Worm (Caenorhabditis elegans) whole organism, young adult: ENCODE measurements around the gene pcp-3.

Experiments used
- C17E4.6 ChIP-seq: fragments of 200-800 bp; sonication (Bioruptor generic); IDR thresholded peaks from 2 replicates; pipeline ENCODE4 v1.3.6; 2022; ENCODE audit warnings: missing genetic modification reagents, missing genetic modification characterization, missing compliant biosample characterization
- F10E7.11 ChIP-seq: sonication (generic microtip); optimal IDR thresholded peaks from 2 replicates; lab custom pipeline; 2017; ENCODE audit warnings: mild to moderate bottlenecking, missing genetic modification characterization, moderate library complexity, missing compliant biosample characterization
- F23B12.7 ChIP-seq: sonication (generic microtip); optimal IDR thresholded peaks from 2 replicates; lab custom pipeline; 2017; ENCODE audit warnings: missing genetic modification characterization, mild to moderate bottlenecking, missing compliant biosample characterization, antibody characterized with exemption, moderate library complexity; ENCODE audit not compliant: insufficient read depth
- F33H1.4 ChIP-seq: fragments of 200-800 bp; sonication (Bioruptor generic); IDR thresholded peaks from 2 replicates; pipeline ENCODE4 v1.3.6; 2022; ENCODE audit warnings: missing genetic modification reagents, missing genetic modification characterization, missing compliant biosample characterization
- F49E8.2 ChIP-seq: sonication (generic microtip); optimal IDR thresholded peaks from 3 replicates; lab custom pipeline; 2017; ENCODE audit warnings: missing genetic modification characterization, mild to moderate bottlenecking, missing compliant biosample characterization, antibody characterized with exemption, moderate library complexity; ENCODE audit not compliant: insufficient read depth
- K11D2.4 ChIP-seq: fragments of 200-800 bp; sonication (Bioruptor generic); IDR thresholded peaks from 2 replicates; pipeline ENCODE4 v1.3.6; 2022; ENCODE audit warnings: missing genetic modification reagents, missing genetic modification characterization, missing compliant biosample characterization
- Y56A3A.18 ChIP-seq: fragments of 200-800 bp; sonication (Bioruptor generic); IDR thresholded peaks from 2 replicates; pipeline ENCODE4 v1.3.6; 2022; ENCODE audit warnings: missing genetic modification reagents, missing genetic modification characterization, missing compliant biosample characterization
- Y79H2A.3 ChIP-seq: fragments of 200-800 bp; sonication (Bioruptor generic); conservative IDR thresholded peaks from 2 replicates; pipeline ENCODE4 v1.3.6; 2022; ENCODE audit warnings: missing genetic modification reagents, missing genetic modification characterization, missing compliant biosample characterization
- ZK185.1 ChIP-seq: sonication (generic microtip); optimal IDR thresholded peaks from 2 replicates; lab custom pipeline; 2016; ENCODE audit warnings: mild to moderate bottlenecking, missing genetic modification characterization, missing compliant biosample characterization; ENCODE audit not compliant: poor library complexity, severe bottlenecking
- akir-1 ChIP-seq: fragments of 200-800 bp; sonication (Bioruptor generic); optimal IDR thresholded peaks from 2 replicates; lab custom pipeline; 2018; ENCODE audit warnings: mild to moderate bottlenecking, missing genetic modification characterization, moderate library complexity, missing compliant biosample characterization
- ama-1 ChIP-seq, 3 experiments: fragments of 150-350 bp in 1 of 3; sonication (generic microtip) in 2 of 3; optimal IDR thresholded peaks; 2 replicates each; lab custom pipeline; 2014 to 2018; ENCODE audit warnings: missing biosample characterization in 2 of 3, missing genetic modification characterization in 2 of 3, missing genetic modification reagents in 2 of 3
- atf-7 ChIP-seq: sonication (generic microtip); optimal IDR thresholded peaks from 2 replicates; lab custom pipeline; 2017; ENCODE audit warnings: mild to moderate bottlenecking, missing genetic modification characterization, missing compliant biosample characterization
- athp-1 ChIP-seq: sonication (generic microtip); optimal IDR thresholded peaks from 2 replicates; lab custom pipeline; 2017; ENCODE audit warnings: mild to moderate bottlenecking, missing genetic modification characterization, missing compliant biosample characterization
- attf-3 ChIP-seq: fragments of 200-800 bp; sonication (Bioruptor generic); conservative IDR thresholded peaks from 2 replicates; pipeline ENCODE4 v1.3.6; 2022; ENCODE audit warnings: missing genetic modification reagents, missing genetic modification characterization, missing compliant biosample characterization
- bed-2 ChIP-seq: fragments of 200-800 bp; sonication (Bioruptor generic); IDR thresholded peaks from 2 replicates; pipeline ENCODE4 v1.3.6; 2022; ENCODE audit warnings: missing genetic modification reagents, missing genetic modification characterization, missing compliant biosample characterization
- cebp-1 ChIP-seq, 2 experiments: fragments of 200-800 bp in 1 of 2; sonication (Bioruptor generic) in 1 of 2; sonication (generic microtip) in 1 of 2; IDR thresholded peaks in 1 of 2; optimal IDR thresholded peaks in 1 of 2; 2 replicates each; pipeline versions ENCODE4 v1.3.6 to Lab custom; 2017 to 2022; ENCODE audit warnings: missing compliant biosample characterization in 2 of 2, missing genetic modification characterization in 2 of 2, mild to moderate bottlenecking in 1 of 2, missing genetic modification reagents in 1 of 2, moderate library complexity in 1 of 2
- ceh-100 ChIP-seq: fragments of 200-800 bp; sonication (Bioruptor generic); IDR thresholded peaks from 2 replicates; pipeline ENCODE4 v1.3.6; 2022; ENCODE audit warnings: missing genetic modification reagents, missing genetic modification characterization, missing compliant biosample characterization
- ceh-27 ChIP-seq: fragments of 200-800 bp; sonication (Bioruptor generic); optimal IDR thresholded peaks from 2 replicates; lab custom pipeline; 2018; ENCODE audit warnings: mild to moderate bottlenecking, missing genetic modification characterization, moderate library complexity, missing compliant biosample characterization
- ceh-79 ChIP-seq: sonication (generic microtip); optimal IDR thresholded peaks from 2 replicates; lab custom pipeline; 2017; ENCODE audit warnings: mild to moderate bottlenecking, missing genetic modification characterization, missing compliant biosample characterization
- dpff-1 ChIP-seq: sonication (generic microtip); optimal IDR thresholded peaks from 2 replicates; lab custom pipeline; 2017; ENCODE audit warnings: mild to moderate bottlenecking, missing genetic modification characterization, missing compliant biosample characterization
- efl-1 ChIP-seq: fragments of 150-350 bp; optimal IDR thresholded peaks from 2 replicates; lab custom pipeline; 2014; ENCODE audit warnings: missing biosample characterization, missing genetic modification reagents, missing genetic modification characterization
- egl-44 ChIP-seq: fragments of 200-800 bp; sonication (Bioruptor generic); IDR thresholded peaks from 2 replicates; pipeline ENCODE4 v1.3.6; 2022; ENCODE audit warnings: missing genetic modification reagents, missing genetic modification characterization, missing compliant biosample characterization
- egrh-3 ChIP-seq: fragments of 200-800 bp; sonication (Bioruptor generic); IDR thresholded peaks from 2 replicates; pipeline ENCODE4 v1.3.6; 2022; ENCODE audit warnings: missing genetic modification reagents, missing genetic modification characterization, missing compliant biosample characterization
- ets-4 ChIP-seq: fragments of 200-800 bp; sonication (Bioruptor generic); optimal IDR thresholded peaks from 2 replicates; lab custom pipeline; 2018; ENCODE audit warnings: mild to moderate bottlenecking, missing genetic modification characterization, missing compliant biosample characterization
- fkh-3 ChIP-seq: sonication (generic microtip); optimal IDR thresholded peaks from 2 replicates; lab custom pipeline; 2016; ENCODE audit warnings: mild to moderate bottlenecking, missing genetic modification characterization, missing compliant biosample characterization
- gei-17 ChIP-seq: fragments of 200-800 bp; sonication (Bioruptor generic); optimal IDR thresholded peaks from 2 replicates; lab custom pipeline; 2018; ENCODE audit warnings: mild to moderate bottlenecking, missing genetic modification characterization, missing compliant biosample characterization
- hmg-20 ChIP-seq: fragments of 200-800 bp; sonication (Bioruptor generic); IDR thresholded peaks from 2 replicates; pipeline ENCODE4 v1.3.6; 2022; ENCODE audit warnings: missing genetic modification reagents, missing genetic modification characterization, missing compliant biosample characterization
- let-526 ChIP-seq: fragments of 200-800 bp; sonication (Bioruptor generic); IDR thresholded peaks from 2 replicates; pipeline ENCODE4 v1.3.6; 2022; ENCODE audit warnings: missing genetic modification reagents, missing genetic modification characterization, missing compliant biosample characterization
- let-607 ChIP-seq, 2 experiments: fragments of 200-800 bp in 1 of 2; sonication (Bioruptor generic) in 1 of 2; sonication (generic microtip) in 1 of 2; optimal IDR thresholded peaks; 2 replicates each; lab custom pipeline; 2016 to 2018; ENCODE audit warnings: mild to moderate bottlenecking in 2 of 2, missing compliant biosample characterization in 2 of 2, missing genetic modification characterization in 2 of 2, moderate library complexity in 2 of 2, missing genotype in 1 of 2
- lsl-1 ChIP-seq: fragments of 200-800 bp; sonication (Bioruptor generic); optimal IDR thresholded peaks from 2 replicates; lab custom pipeline; 2018; ENCODE audit warnings: mild to moderate bottlenecking, missing genetic modification characterization, moderate library complexity, missing compliant biosample characterization
- mcd-1 ChIP-seq: fragments of 200-800 bp; sonication (Bioruptor generic); IDR thresholded peaks from 2 replicates; pipeline ENCODE4 v1.3.6; 2022; ENCODE audit warnings: missing genetic modification reagents, missing genetic modification characterization, missing compliant biosample characterization
- mel-28 ChIP-seq: sonication (generic microtip); optimal IDR thresholded peaks from 2 replicates; lab custom pipeline; 2016; ENCODE audit warnings: borderline replicate concordance, mild to moderate bottlenecking, missing genetic modification characterization, missing compliant biosample characterization
- mes-4 ChIP-seq: sonication (generic microtip); optimal IDR thresholded peaks from 2 replicates; lab custom pipeline; 2016; ENCODE audit warnings: missing genotype, missing genetic modification characterization, missing compliant biosample characterization
- nhr-80 ChIP-seq: sonication (generic microtip); optimal IDR thresholded peaks from 2 replicates; lab custom pipeline; 2016; ENCODE audit warnings: missing genetic modification characterization, missing compliant biosample characterization
- pbrm-1 ChIP-seq: fragments of 200-800 bp; sonication (Bioruptor generic); IDR thresholded peaks from 2 replicates; pipeline ENCODE4 v1.3.6; 2022; ENCODE audit warnings: missing genetic modification reagents, missing genetic modification characterization, missing compliant biosample characterization
- pha-4 ChIP-seq: fragments of 150-350 bp; sonication (generic microtip); optimal IDR thresholded peaks from 2 replicates; lab custom pipeline; 2014; ENCODE audit warnings: missing biosample characterization, missing genetic modification reagents, missing genetic modification characterization
- rcor-1 ChIP-seq: fragments of 200-800 bp; sonication (Bioruptor generic); IDR thresholded peaks from 2 replicates; pipeline ENCODE4 v1.3.6; 2022; ENCODE audit warnings: missing genetic modification reagents, missing genetic modification characterization, missing compliant biosample characterization
- repo-1 ChIP-seq: sonication (generic microtip); optimal IDR thresholded peaks from 2 replicates; lab custom pipeline; 2017; ENCODE audit warnings: mild to moderate bottlenecking, missing genetic modification characterization, missing compliant biosample characterization
- snpc-1.1 ChIP-seq: sonication (generic microtip); optimal IDR thresholded peaks from 2 replicates; lab custom pipeline; 2017; ENCODE audit warnings: missing genetic modification characterization, mild to moderate bottlenecking, missing compliant biosample characterization, antibody characterized with exemption, moderate library complexity, missing genotype, missing genetic modification reagents; ENCODE audit not compliant: insufficient read depth
- snpc-1.3 ChIP-seq: sonication (generic microtip); optimal IDR thresholded peaks from 2 replicates; lab custom pipeline; 2017; ENCODE audit warnings: missing genetic modification characterization, mild to moderate bottlenecking, missing compliant biosample characterization, antibody characterized with exemption, moderate library complexity, missing genotype, missing genetic modification reagents; ENCODE audit not compliant: insufficient read depth
- snpc-3.4 ChIP-seq: sonication (generic microtip); optimal IDR thresholded peaks from 2 replicates; lab custom pipeline; 2017; ENCODE audit warnings: missing genetic modification characterization, mild to moderate bottlenecking, missing compliant biosample characterization, antibody characterized with exemption, moderate library complexity, missing genotype, missing genetic modification reagents
- snpc-4 ChIP-seq, 5 experiments: fragments of 150-350 bp in 1 of 5; sonication (generic microtip) in 4 of 5; optimal IDR thresholded peaks; 2 replicates each; lab custom pipeline; 2014 to 2018; ENCODE audit warnings: missing genetic modification characterization in 5 of 5, missing biosample characterization in 3 of 5, antibody characterized with exemption in 2 of 5, mild to moderate bottlenecking in 2 of 5, missing compliant biosample characterization in 2 of 5, missing genotype in 2 of 5, moderate library complexity in 2 of 5, missing genetic modification reagents in 1 of 5
- ztf-18 ChIP-seq: sonication (generic microtip); optimal IDR thresholded peaks from 2 replicates; lab custom pipeline; 2016; ENCODE audit warnings: missing genotype, mild to moderate bottlenecking, missing genetic modification characterization, missing compliant biosample characterization
- ztf-22 ChIP-seq: fragments of 200-800 bp; sonication (Bioruptor generic); optimal IDR thresholded peaks from 2 replicates; lab custom pipeline; 2018; ENCODE audit warnings: mild to moderate bottlenecking, missing genetic modification characterization, moderate library complexity, missing compliant biosample characterization

pcp-3 gene

DNA sequence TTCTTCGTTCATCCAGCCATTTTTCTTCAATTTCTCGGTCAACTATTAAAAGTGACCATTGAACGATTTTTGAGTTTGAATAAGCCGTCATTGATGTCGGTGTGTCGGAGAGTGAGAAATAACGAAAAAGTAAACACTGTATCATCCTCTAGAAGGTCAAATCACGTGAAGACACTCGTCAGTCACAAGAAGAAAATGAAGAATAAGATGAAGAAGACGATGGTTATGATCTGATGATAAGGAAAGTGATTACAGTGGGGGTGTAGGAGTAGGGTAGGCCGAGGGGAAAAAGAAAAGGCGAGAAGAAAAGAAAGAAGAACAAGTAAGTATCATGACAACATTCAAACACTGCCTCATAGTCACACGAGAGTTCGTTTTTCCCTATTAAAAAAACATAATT is 39.3 kb upstream of the pcp-3 start (continued):
- TF ChIP-seq snpc-1.3 (tag; lab: Kevin White, UChicago) (no peak), mel-28 (tag; lab: Kevin White, UChicago) (no peak), rcor-1 (GFP tag; lab: Robert Waterston, UW) (no peak), let-526 (peak; percentile 78; the same call in 1 of the 2 replicates), ama-1 (optimal IDR thresholded peaks at IDR 0.05; lab: Kevin White, UChicago) (no peak), ama-1 (GFP tag; optimal IDR thresholded peaks at IDR 0.05; lab: Kevin White, UChicago) (no peak), cebp-1 (GFP tag; IDR thresholded peaks at IDR 0.05; lab: Robert Waterston, UW) (no peak), cebp-1 (tag; optimal IDR thresholded peaks at IDR 0.05; lab: Kevin White, UChicago) (peak; percentile 70)

DNA sequence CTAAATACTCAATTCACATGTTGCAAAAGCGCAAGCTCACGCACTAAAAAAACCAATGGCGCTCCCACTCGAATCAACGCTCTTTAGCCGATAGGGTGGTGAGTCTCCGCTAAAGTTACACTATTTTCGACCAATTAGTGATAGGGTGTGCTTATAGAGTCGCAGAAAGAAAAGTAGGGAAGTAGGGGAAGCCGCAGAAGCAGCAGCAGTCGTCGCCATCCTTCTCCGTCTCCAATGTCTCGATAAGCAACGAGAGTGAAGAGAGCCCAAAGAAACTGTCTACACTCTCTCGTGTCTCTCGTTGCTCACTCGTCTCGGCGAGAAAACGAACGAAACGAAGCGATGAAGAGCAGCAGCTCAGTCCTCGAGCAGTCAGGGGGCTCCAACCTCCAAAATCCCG is 37.9 kb upstream of the pcp-3 start:
- no peak for TF ChIP-seq dpff-1 (tag; lab: Kevin White, UChicago)
- no peak for TF ChIP-seq let-607 (tag; optimal IDR thresholded peaks at IDR 0.05; lab: Kevin White, UChicago)
- no peak for TF ChIP-seq ZK185.1 (tag; lab: Kevin White, UChicago)
- no peak for TF ChIP-seq egl-44 (GFP tag; lab: Robert Waterston, UW)
- TF ChIP-seq repo-1 (tag; lab: Kevin White, UChicago), result no peak
- peak; percentile 59 for TF ChIP-seq egrh-3 (GFP tag; lab: Robert Waterston, UW)
- no peak for TF ChIP-seq mel-28 (tag; lab: Kevin White, UChicago)
- no peak for TF ChIP-seq efl-1
- no peak for TF ChIP-seq pha-4
- no peak for TF ChIP-seq nhr-80 (tag; lab: Kevin White, UChicago)
- no peak for TF ChIP-seq lsl-1
- no peak for TF ChIP-seq fkh-3 (tag; lab: Kevin White, UChicago)
- no peak for TF ChIP-seq athp-1
- TF ChIP-seq ets-4 (GFP tag; lab: Kevin White, UChicago), result no peak
- no peak for TF ChIP-seq ama-1 (optimal IDR thresholded peaks at IDR 0.05; lab: Kevin White, UChicago)
- no peak for TF ChIP-seq ama-1 (GFP tag; optimal IDR thresholded peaks at IDR 0.05; lab: Kevin White, UChicago)
- no peak for TF ChIP-seq ceh-79
- TF ChIP-seq gei-17 (GFP tag; lab: Kevin White, UChicago), result no peak
- peak; percentile 44; the same call in 1 of the 2 replicates for TF ChIP-seq K11D2.4 (GFP tag; lab: Robert Waterston, UW)
- TF ChIP-seq F23B12.7 (tag; lab: Kevin White, UChicago), result no peak
- no peak for TF ChIP-seq F49E8.2
- no peak for TF ChIP-seq Y79H2A.3 (GFP tag; lab: Robert Waterston, UW)
- no peak for TF ChIP-seq F33H1.4 (GFP tag; lab: Robert Waterston, UW)
- no peak for TF ChIP-seq C17E4.6 (GFP tag; lab: Robert Waterston, UW)
- TF ChIP-seq ztf-22, result no peak
- no peak for TF ChIP-seq snpc-1.1 (tag; lab: Kevin White, UChicago)
- TF ChIP-seq pbrm-1, result peak; percentile 53; the same call in 1 of the 2 replicates
- TF ChIP-seq ceh-100 (GFP tag; lab: Robert Waterston, UW), result no peak
- no peak for TF ChIP-seq Y56A3A.18 (GFP tag; lab: Robert Waterston, UW)
- TF ChIP-seq F10E7.11 (tag; lab: Kevin White, UChicago), result no peak
- TF ChIP-seq mcd-1 (GFP tag; lab: Robert Waterston, UW), result peak; percentile 58
- TF ChIP-seq ceh-27 (GFP tag; lab: Kevin White, UChicago), result no peak
- TF ChIP-seq snpc-3.4 (tag; lab: Kevin White, UChicago), result peak; percentile 30
- TF ChIP-seq akir-1 (GFP tag; lab: Kevin White, UChicago), result no peak
- TF ChIP-seq hmg-20 (GFP tag; lab: Robert Waterston, UW), result no peak
- TF ChIP-seq snpc-4 (GFP tag; optimal IDR thresholded peaks at IDR 0.05; lab: Kevin White, UChicago), result no peak
- TF ChIP-seq snpc-4 (tag; optimal IDR thresholded peaks at IDR 0.05; lab: Kevin White, UChicago), result no peak
- TF ChIP-seq attf-3 (GFP tag; lab: Robert Waterston, UW), result no peak
- TF ChIP-seq ztf-18, result no peak
- no peak for TF ChIP-seq bed-2 (GFP tag; lab: Robert Waterston, UW)
- TF ChIP-seq atf-7 (tag; lab: Kevin White, UChicago), result no peak
- no peak for TF ChIP-seq mes-4 (tag; lab: Kevin White, UChicago)
